Worm (Caenorhabditis elegans) whole organism, mixed stage, embryonic: Measurements from ENCODE around the gene T05A8.1.

Source experiments
- blmp-1 ChIP-seq: fragments of 150-350 bp; optimal IDR thresholded peaks from 2 replicates; lab custom pipeline; 2014; ENCODE audit warnings: missing biosample characterization, missing genetic modification characterization
- ceh-83 ChIP-seq: fragments of 200-800 bp; sonication (Bioruptor generic); optimal IDR thresholded peaks from 2 replicates; lab custom pipeline; 2018; ENCODE audit warnings: mild to moderate bottlenecking, missing genetic modification characterization, missing compliant biosample characterization
- ces-1 ChIP-seq: fragments of 150-350 bp; optimal IDR thresholded peaks from 2 replicates; lab custom pipeline; 2014; ENCODE audit warnings: missing biosample characterization, missing genetic modification reagents, missing genetic modification characterization
- mep-1 ChIP-seq: fragments of 150-350 bp; optimal IDR thresholded peaks from 2 replicates; lab custom pipeline; 2017; ENCODE audit warnings: missing biosample characterization, missing genetic modification reagents, missing genetic modification characterization, inconsistent platforms
- nhr-2 ChIP-seq: fragments of 150-350 bp; optimal IDR thresholded peaks from 2 replicates; lab custom pipeline; 2014; ENCODE audit warnings: missing biosample characterization, missing genetic modification characterization
- nhr-237 ChIP-seq: fragments of 150-350 bp; optimal IDR thresholded peaks from 2 replicates; lab custom pipeline; 2014; ENCODE audit warnings: missing biosample characterization, missing genetic modification characterization
- nhr-28 ChIP-seq: fragments of 150-350 bp; optimal IDR thresholded peaks from 2 replicates; lab custom pipeline; 2014; ENCODE audit warnings: missing biosample characterization, missing genetic modification characterization
- snpc-4 ChIP-seq: fragments of 150-350 bp; optimal IDR thresholded peaks from 2 replicates; lab custom pipeline; 2014; ENCODE audit warnings: missing biosample characterization, missing genetic modification characterization
- unc-62 ChIP-seq: fragments of 150-350 bp; optimal IDR thresholded peaks from 2 replicates; lab custom pipeline; 2014; ENCODE audit warnings: missing biosample characterization, missing genetic modification reagents, missing genetic modification characterization

DNA sequence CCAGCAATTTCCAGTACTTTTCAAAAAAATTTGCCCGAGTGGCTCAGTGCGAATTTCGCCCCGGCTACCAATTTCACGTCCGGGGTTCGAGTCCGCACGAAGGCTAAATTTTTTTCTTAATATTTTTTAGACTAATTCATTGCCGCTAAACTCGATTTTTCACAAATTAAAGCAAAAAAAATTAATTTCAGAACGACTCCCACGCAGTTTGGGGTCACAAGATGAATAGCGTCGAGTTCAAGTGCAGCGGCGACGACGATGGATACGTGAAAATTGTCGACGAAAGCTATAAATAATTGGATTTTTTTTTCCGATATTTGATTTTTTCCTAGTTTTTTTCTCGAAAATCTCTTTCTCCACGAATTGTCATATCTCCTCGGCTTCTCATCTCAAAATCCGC is 41.4 kb upstream of the T05A8.1 start:
- TF ChIP-seq nhr-28 (tag; lab: Kevin White, UChicago) = no peak
- TF ChIP-seq nhr-237 (tag; lab: Kevin White, UChicago) = no peak
- no peak for TF ChIP-seq blmp-1 (tag; lab: Kevin White, UChicago)
- TF ChIP-seq ceh-83 (GFP tag; lab: Kevin White, UChicago) = no peak
- no peak for TF ChIP-seq snpc-4
- TF ChIP-seq unc-62 (GFP tag; lab: Kevin White, UChicago) = no peak
- TF ChIP-seq mep-1 = no peak
- TF ChIP-seq ces-1 (GFP tag; lab: Kevin White, UChicago) = no peak
- TF ChIP-seq nhr-2 = no peak
